Fruit fly (Drosophila melanogaster) whole organism, pupa: Measurements from ENCODE around the gene fid.

Experiments used
- CG10348 ChIP-seq: fragments of 200-800 bp; sonication (Bioruptor generic); IDR thresholded peaks from 2 replicates; pipeline ENCODE4 v1.3.6; 2022; ENCODE audit warnings: missing biosample characterization, missing genetic modification characterization
- CG12605 ChIP-seq: fragments of 200-800 bp; sonication (Bioruptor generic); IDR thresholded peaks from 2 replicates; pipeline ENCODE4 v1.3.6; 2022; ENCODE audit warnings: missing biosample characterization, missing genetic modification characterization
- CG13204 ChIP-seq: fragments of 200-800 bp; sonication (Bioruptor generic); optimal IDR thresholded peaks from 2 replicates; lab custom pipeline; 2018; ENCODE audit warnings: missing biosample characterization, mild to moderate bottlenecking, missing genetic modification characterization, moderate library complexity
- CG14655 ChIP-seq: fragments of 200-800 bp; sonication (Bioruptor generic); optimal IDR thresholded peaks from 3 replicates; lab custom pipeline; 2017; ENCODE audit warnings: mild to moderate bottlenecking, missing biosample characterization, missing genetic modification reagents, missing genetic modification characterization
- CG15710 ChIP-seq: fragments of 200-800 bp; sonication (Bioruptor generic); optimal IDR thresholded peaks from 2 replicates; lab custom pipeline; 2018; ENCODE audit warnings: missing biosample characterization, mild to moderate bottlenecking, missing genetic modification characterization, moderate library complexity
- CG17806 ChIP-seq: fragments of 200-800 bp; sonication (Bioruptor generic); optimal IDR thresholded peaks from 2 replicates; lab custom pipeline; 2018; ENCODE audit warnings: missing biosample characterization, mild to moderate bottlenecking, missing genetic modification characterization, moderate library complexity
- CG32121 ChIP-seq: fragments of 200-800 bp; sonication (Bioruptor generic); IDR thresholded peaks from 2 replicates; pipeline ENCODE4 v1.3.6; 2022; ENCODE audit warnings: missing biosample characterization, missing genetic modification characterization
- CG34367 ChIP-seq: fragments of 200-800 bp; sonication (Bioruptor generic); optimal IDR thresholded peaks from 2 replicates; lab custom pipeline; 2018; ENCODE audit warnings: missing biosample characterization, mild to moderate bottlenecking, missing genetic modification characterization
- CG4496 ChIP-seq: fragments of 200-800 bp; sonication (Bioruptor generic); IDR thresholded peaks from 3 replicates; pipeline ENCODE4 v1.3.6; 2022; ENCODE audit warnings: missing biosample characterization, missing genetic modification characterization
- CG8159 ChIP-seq: fragments of 200-800 bp; sonication (Bioruptor generic); optimal IDR thresholded peaks from 3 replicates; lab custom pipeline; 2018; ENCODE audit warnings: missing biosample characterization, mild to moderate bottlenecking, missing genetic modification characterization, moderate library complexity
- CG8301 ChIP-seq: fragments of 200-800 bp; sonication (Bioruptor generic); optimal IDR thresholded peaks from 2 replicates; lab custom pipeline; 2018; ENCODE audit warnings: missing biosample characterization, mild to moderate bottlenecking, missing genetic modification characterization
- CG9948 ChIP-seq: fragments of 200-800 bp; sonication (Bioruptor generic); optimal IDR thresholded peaks from 2 replicates; lab custom pipeline; 2018; ENCODE audit warnings: missing biosample characterization, mild to moderate bottlenecking, missing genetic modification characterization, moderate library complexity
- D1 ChIP-seq: fragments of 200-800 bp; sonication (Bioruptor generic); optimal IDR thresholded peaks from 2 replicates; lab custom pipeline; 2018; ENCODE audit warnings: missing biosample characterization, mild to moderate bottlenecking, missing genetic modification characterization, moderate library complexity
- EcR ChIP-seq: fragments of 200-800 bp; sonication (Bioruptor generic); optimal IDR thresholded peaks from 3 replicates; lab custom pipeline; 2019; ENCODE audit warnings: missing biosample characterization, missing genetic modification characterization, mild to moderate bottlenecking, moderate library complexity, missing genetic modification reagents
- Ets98B ChIP-seq: fragments of 200-800 bp; sonication (Bioruptor generic); IDR thresholded peaks from 2 replicates; pipeline ENCODE4 v1.3.6; 2022; ENCODE audit warnings: missing biosample characterization, missing genetic modification characterization
- Pif1A ChIP-seq: fragments of 200-800 bp; sonication (Bioruptor generic); optimal IDR thresholded peaks from 3 replicates; lab custom pipeline; 2016; ENCODE audit warnings: missing biosample characterization, missing genetic modification characterization
- Pif1B ChIP-seq: fragments of 200-800 bp; sonication (Bioruptor generic); optimal IDR thresholded peaks from 3 replicates; lab custom pipeline; 2016; ENCODE audit warnings: missing biosample characterization, missing genetic modification characterization
- Snoo ChIP-seq: fragments of 200-800 bp; sonication (Bioruptor generic); optimal IDR thresholded peaks from 3 replicates; lab custom pipeline; 2017; ENCODE audit warnings: missing biosample characterization, mild to moderate bottlenecking, missing genetic modification characterization, inconsistent platforms
- fd96Ca ChIP-seq: fragments of 200-800 bp; sonication (Bioruptor generic); IDR thresholded peaks from 3 replicates; pipeline ENCODE4 v1.3.6; 2022; ENCODE audit warnings: missing biosample characterization, missing genetic modification characterization
- gl ChIP-seq: fragments of 200-800 bp; sonication (Bioruptor generic); optimal IDR thresholded peaks from 2 replicates; lab custom pipeline; 2018; ENCODE audit warnings: missing biosample characterization, mild to moderate bottlenecking, missing genetic modification characterization
- rn ChIP-seq: fragments of 200-800 bp; sonication (Bioruptor generic); IDR thresholded peaks from 2 replicates; pipeline ENCODE4 v1.3.6; 2022; ENCODE audit warnings: missing biosample characterization, missing genetic modification characterization

Gene fid

dm6 chr3R:26020244-26021171 is 50.6 kb downstream of the fid start:
- peak; percentile 81 for TF ChIP-seq CG17806
- TF ChIP-seq Ets98B, result peak; percentile 79
- TF ChIP-seq rn, result 0 out of 2 replicates have a peak, but pooled peaks have one; percentile 28
- TF ChIP-seq CG15710 (tag; lab: Kevin White, UChicago), result peak; percentile 68
- TF ChIP-seq CG4496 (GFP tag; lab: Robert Waterston, UW), result peak; percentile 72
- TF ChIP-seq Pif1B (GFP tag; lab: Kevin White, UChicago), result peak; percentile 28
- TF ChIP-seq Snoo (tag; lab: Kevin White, UChicago), result peak; percentile 45
- peak; percentile 72; the same call in 1 of the 2 replicates for TF ChIP-seq CG32121 (GFP tag; lab: Robert Waterston, UW)
- TF ChIP-seq CG12605 (GFP tag; lab: Robert Waterston, UW), result peak; percentile 49
- peak; percentile 28 for TF ChIP-seq Pif1A (GFP tag; lab: Kevin White, UChicago)
- peak; percentile 78 for TF ChIP-seq CG9948 (tag; lab: Kevin White, UChicago)
- peak; percentile 69 for TF ChIP-seq EcR (GFP tag; lab: Kevin White, UChicago)
- peak; percentile 74 for TF ChIP-seq CG34367 (tag; lab: Kevin White, UChicago)
- no peak for TF ChIP-seq CG10348 (GFP tag; lab: Robert Waterston, UW)
- peak; percentile 68 for TF ChIP-seq fd96Ca (GFP tag; lab: Robert Waterston, UW)
- TF ChIP-seq CG8159, result peak; percentile 84
- TF ChIP-seq D1 (tag; lab: Kevin White, UChicago), result peak; percentile 38
- peak; percentile 99 for TF ChIP-seq CG13204 (GFP tag; lab: Kevin White, UChicago)
- TF ChIP-seq CG8301, result peak; percentile 75
- peak; percentile 79 for TF ChIP-seq CG14655 (GFP tag; lab: Kevin White, UChicago)
- no peak for TF ChIP-seq gl

- 0 out of 2 replicates have a peak, but pooled peaks have one; percentile 23 for TF ChIP-seq CG12605 (GFP tag; lab: Robert Waterston, UW)
- peak; percentile 94 for TF ChIP-seq CG15710 (tag; lab: Kevin White, UChicago)
- TF ChIP-seq CG8159, result peak; percentile 97
- TF ChIP-seq Pif1A (GFP tag; lab: Kevin White, UChicago), result peak; percentile 77
- TF ChIP-seq EcR (GFP tag; lab: Kevin White, UChicago), result peak; percentile 30
- TF ChIP-seq CG8301, result peak; percentile 94
- TF ChIP-seq gl, result peak; percentile 50
- TF ChIP-seq rn, result peak; percentile 77
- TF ChIP-seq Ets98B, result peak; percentile 41
- TF ChIP-seq D1 (tag; lab: Kevin White, UChicago), result peak; percentile 92
- peak; percentile 94 for TF ChIP-seq Snoo (tag; lab: Kevin White, UChicago)
- TF ChIP-seq CG34367 (tag; lab: Kevin White, UChicago), result peak; percentile 90
- TF ChIP-seq CG17806, result peak; percentile 90
- TF ChIP-seq CG9948 (tag; lab: Kevin White, UChicago), result peak; percentile 96
- peak; percentile 66 for TF ChIP-seq Pif1B (GFP tag; lab: Kevin White, UChicago)
- peak; percentile 96 for TF ChIP-seq CG14655 (GFP tag; lab: Kevin White, UChicago)
- no peak; the same call in 1 of the 2 replicates for TF ChIP-seq CG10348 (GFP tag; lab: Robert Waterston, UW)
- TF ChIP-seq fd96Ca (GFP tag; lab: Robert Waterston, UW), result peak; percentile 46; the same call in 2 of the 3 replicates
- TF ChIP-seq CG4496 (GFP tag; lab: Robert Waterston, UW), result peak; percentile 60; the same call in 1 of the 3 replicates
- TF ChIP-seq CG13204 (GFP tag; lab: Kevin White, UChicago), result peak; percentile 81
- peak; percentile 68 for TF ChIP-seq CG32121 (GFP tag; lab: Robert Waterston, UW)
Measured at dm6 chr3R:26021195-26021914, 51.5 kb downstream of the fid start.

dm6 chr3R:26023252-26023651 is 53.4 kb downstream of the fid start:
- TF ChIP-seq CG17806 (no peak), Pif1B (GFP tag; lab: Kevin White, UChicago) (no peak), Ets98B (no peak), CG10348 (GFP tag; lab: Robert Waterston, UW) (no peak), CG15710 (tag; lab: Kevin White, UChicago) (no peak), CG9948 (tag; lab: Kevin White, UChicago) (no peak), fd96Ca (GFP tag; lab: Robert Waterston, UW) (no peak), CG8301 (no peak), D1 (tag; lab: Kevin White, UChicago) (no peak), CG4496 (GFP tag; lab: Robert Waterston, UW) (no peak), CG34367 (tag; lab: Kevin White, UChicago) (no peak)

- TF ChIP-seq Ets98B (no peak), CG4496 (GFP tag; lab: Robert Waterston, UW) (no peak), CG8301 (no peak), fd96Ca (GFP tag; lab: Robert Waterston, UW) (no peak), CG34367 (tag; lab: Kevin White, UChicago) (no peak), CG10348 (GFP tag; lab: Robert Waterston, UW) (no peak), EcR (GFP tag; lab: Kevin White, UChicago) (no peak), CG17806 (no peak), rn (no peak), gl (no peak), Pif1B (GFP tag; lab: Kevin White, UChicago) (no peak), D1 (tag; lab: Kevin White, UChicago) (no peak), CG15710 (tag; lab: Kevin White, UChicago) (no peak), CG8159 (no peak), CG14655 (GFP tag; lab: Kevin White, UChicago) (no peak), Snoo (tag; lab: Kevin White, UChicago) (no peak), CG12605 (GFP tag; lab: Robert Waterston, UW) (no peak), Pif1A (GFP tag; lab: Kevin White, UChicago) (no peak), CG13204 (GFP tag; lab: Kevin White, UChicago) (no peak), CG32121 (GFP tag; lab: Robert Waterston, UW) (no peak)
Measured at dm6 chr3R:26024596-26025213, 54.8 kb downstream of the fid start.
